Worm (Caenorhabditis elegans) whole organism, L2 larva: ENCODE data around the gene tbx-2.

Experiments used
- C34F6.9 ChIP-seq: fragments of 150-350 bp; optimal IDR thresholded peaks from 2 replicates; lab custom pipeline; 2014; ENCODE audit warnings: missing biosample characterization, missing genetic modification characterization
- F13H6.1 ChIP-seq: sonication (generic microtip); optimal IDR thresholded peaks from 2 replicates; lab custom pipeline; 2016; ENCODE audit warnings: missing genetic modification characterization, missing compliant biosample characterization
- alr-1 ChIP-seq: fragments of 150-350 bp; optimal IDR thresholded peaks from 2 replicates; lab custom pipeline; 2014; ENCODE audit warnings: missing biosample characterization, missing genetic modification characterization
- ama-1 ChIP-seq: fragments of 150-350 bp; optimal IDR thresholded peaks from 2 replicates; lab custom pipeline; 2018; ENCODE audit warnings: inconsistent platforms
- blmp-1 ChIP-seq: sonication (generic microtip); optimal IDR thresholded peaks from 2 replicates; lab custom pipeline; 2017; ENCODE audit warnings: missing genetic modification characterization, mild to moderate bottlenecking, missing compliant biosample characterization, antibody characterized with exemption, moderate library complexity; ENCODE audit not compliant: insufficient read depth
- ceh-16 ChIP-seq: fragments of 150-350 bp; optimal IDR thresholded peaks from 2 replicates; lab custom pipeline; 2014; ENCODE audit warnings: missing biosample characterization, missing genetic modification characterization
- crh-2 ChIP-seq: sonication (generic microtip); optimal IDR thresholded peaks from 2 replicates; lab custom pipeline; 2017; ENCODE audit warnings: missing biosample characterization, missing genetic modification characterization
- dmd-4 ChIP-seq: sonication (generic microtip); optimal IDR thresholded peaks from 2 replicates; lab custom pipeline; 2017; ENCODE audit warnings: missing biosample characterization, missing genetic modification characterization
- egl-27 ChIP-seq: sonication (generic microtip); optimal IDR thresholded peaks from 3 replicates; lab custom pipeline; 2017; ENCODE audit warnings: missing biosample characterization, missing genetic modification reagents, missing genetic modification characterization
- elt-3 ChIP-seq: sonication (generic microtip); optimal IDR thresholded peaks from 2 replicates; lab custom pipeline; 2017; ENCODE audit warnings: missing biosample characterization, missing genetic modification characterization
- fos-1 ChIP-seq: fragments of 150-350 bp; optimal IDR thresholded peaks from 2 replicates; lab custom pipeline; 2014; ENCODE audit warnings: missing biosample characterization, missing genetic modification characterization
- gmeb-1 ChIP-seq: fragments of 150-350 bp; optimal IDR thresholded peaks from 2 replicates; lab custom pipeline; 2014; ENCODE audit warnings: missing biosample characterization, missing genetic modification characterization
- lin-11 ChIP-seq: fragments of 150-350 bp; sonication (generic microtip); optimal IDR thresholded peaks from 2 replicates; lab custom pipeline; 2014; ENCODE audit warnings: missing biosample characterization, missing genetic modification characterization, inconsistent platforms, mixed read lengths
- lin-13 ChIP-seq: fragments of 150-350 bp; optimal IDR thresholded peaks from 2 replicates; lab custom pipeline; 2014; ENCODE audit warnings: missing biosample characterization, missing genetic modification reagents, missing genetic modification characterization
- lin-39 ChIP-seq: fragments of 150-350 bp; optimal IDR thresholded peaks from 2 replicates; lab custom pipeline; 2014; ENCODE audit warnings: missing biosample characterization, missing genetic modification reagents, missing genetic modification characterization
- lsy-2 ChIP-seq, 2 experiments: fragments of 150-350 bp in 1 of 2; sonication (generic microtip) in 1 of 2; optimal IDR thresholded peaks; 2 replicates each; lab custom pipeline; 2014 to 2017; ENCODE audit warnings: missing biosample characterization in 2 of 2, missing genetic modification characterization in 2 of 2
- mab-5 ChIP-seq: fragments of 150-350 bp; optimal IDR thresholded peaks from 2 replicates; lab custom pipeline; 2014; ENCODE audit warnings: missing biosample characterization, missing genetic modification characterization
- mbf-1 ChIP-seq: sonication (generic microtip); optimal IDR thresholded peaks from 2 replicates; lab custom pipeline; 2017; ENCODE audit warnings: missing biosample characterization, missing genetic modification characterization
- mdl-1 ChIP-seq, 2 experiments: fragments of 150-350 bp in 1 of 2; sonication (generic microtip) in 1 of 2; optimal IDR thresholded peaks; 2 replicates each; lab custom pipeline; 2017; ENCODE audit warnings: missing biosample characterization in 2 of 2, missing genetic modification characterization in 2 of 2
- nhr-10 ChIP-seq: sonication (generic microtip); optimal IDR thresholded peaks from 2 replicates; lab custom pipeline; 2017; ENCODE audit warnings: missing biosample characterization, missing genetic modification characterization
- nhr-11 ChIP-seq: fragments of 150-350 bp; optimal IDR thresholded peaks from 2 replicates; lab custom pipeline; 2014; ENCODE audit warnings: missing biosample characterization, missing genetic modification characterization
- nhr-12 ChIP-seq: fragments of 150-350 bp; optimal IDR thresholded peaks from 2 replicates; lab custom pipeline; 2014; ENCODE audit warnings: missing biosample characterization, missing genetic modification characterization
- nhr-129 ChIP-seq: fragments of 150-350 bp; optimal IDR thresholded peaks from 2 replicates; lab custom pipeline; 2014; ENCODE audit warnings: missing biosample characterization, missing genetic modification characterization
- nhr-21 ChIP-seq: fragments of 150-350 bp; optimal IDR thresholded peaks from 2 replicates; lab custom pipeline; 2014; ENCODE audit warnings: missing biosample characterization, missing genetic modification characterization
- nhr-23 ChIP-seq: fragments of 150-350 bp; optimal IDR thresholded peaks from 2 replicates; lab custom pipeline; 2014; ENCODE audit warnings: missing biosample characterization, missing genetic modification reagents, missing genetic modification characterization
- nhr-25 ChIP-seq: fragments of 150-350 bp; sonication (generic microtip); optimal IDR thresholded peaks from 3 replicates; lab custom pipeline; 2014; ENCODE audit warnings: missing biosample characterization, missing genetic modification characterization
- nhr-77 ChIP-seq: fragments of 150-350 bp; optimal IDR thresholded peaks from 2 replicates; lab custom pipeline; 2014; ENCODE audit warnings: missing biosample characterization, missing genetic modification characterization
- peb-1 ChIP-seq: fragments of 150-350 bp; optimal IDR thresholded peaks from 2 replicates; lab custom pipeline; 2014; ENCODE audit warnings: missing biosample characterization, missing genetic modification characterization
- sem-4 ChIP-seq: fragments of 150-350 bp; optimal IDR thresholded peaks from 2 replicates; lab custom pipeline; 2014; ENCODE audit warnings: missing biosample characterization, missing genetic modification reagents, missing genetic modification characterization
- skn-1 ChIP-seq: sonication (generic microtip); optimal IDR thresholded peaks from 2 replicates; lab custom pipeline; 2017; ENCODE audit warnings: missing biosample characterization, missing genetic modification characterization
- sma-3 ChIP-seq: sonication (generic microtip); optimal IDR thresholded peaks from 2 replicates; lab custom pipeline; 2016; ENCODE audit warnings: missing genetic modification reagents, missing genetic modification characterization, missing compliant biosample characterization
- sma-9 ChIP-seq, 2 experiments: fragments of 150-350 bp in 1 of 2; sonication (generic microtip) in 1 of 2; optimal IDR thresholded peaks; 2 replicates each; lab custom pipeline; 2014 to 2016; ENCODE audit warnings: missing genetic modification characterization in 2 of 2, mild to moderate bottlenecking in 1 of 2, missing biosample characterization in 1 of 2, missing compliant biosample characterization in 1 of 2, missing genetic modification reagents in 1 of 2, moderate library complexity in 1 of 2
- snpc-4 ChIP-seq: fragments of 150-350 bp; optimal IDR thresholded peaks from 2 replicates; lab custom pipeline; 2014; ENCODE audit warnings: missing biosample characterization, missing genetic modification characterization
- unc-39 ChIP-seq: fragments of 150-350 bp; optimal IDR thresholded peaks from 2 replicates; lab custom pipeline; 2014; ENCODE audit warnings: missing biosample characterization, missing genetic modification characterization
- ztf-1 ChIP-seq: fragments of 200-800 bp; sonication (Bioruptor generic); conservative IDR thresholded peaks from 2 replicates; pipeline ENCODE4 v1.3.6; 2022; ENCODE audit warnings: missing genetic modification characterization, missing compliant biosample characterization

tbx-2 gene

ce11 chrIII:5172470-5172869 lies 36.4 kb upstream of the tbx-2 start, which contains the start of gene K10D2.5 (continued):
- no peak for TF ChIP-seq nhr-23 (tag; lab: Kevin White, UChicago)

- TF ChIP-seq blmp-1 (no peak), lsy-2 (tag; optimal IDR thresholded peaks at IDR 0.05; lab: Kevin White, UChicago) (no peak), nhr-129 (no peak), mdl-1 (tag; optimal IDR thresholded peaks at IDR 0.05; lab: Kevin White, UChicago) (no peak), egl-27 (tag; lab: Kevin White, UChicago) (no peak), nhr-21 (tag; lab: Kevin White, UChicago) (no peak), sma-3 (no peak), mab-5 (tag; lab: Kevin White, UChicago) (no peak), nhr-77 (tag; lab: Kevin White, UChicago) (no peak), sma-9 (GFP tag; optimal IDR thresholded peaks at IDR 0.05; lab: Kevin White, UChicago) (no peak), sma-9 (tag; optimal IDR thresholded peaks at IDR 0.05; lab: Kevin White, UChicago) (no peak), C34F6.9 (tag; lab: Kevin White, UChicago) (no peak), lin-13 (GFP tag; lab: Kevin White, UChicago) (no peak), lin-39 (tag; lab: Kevin White, UChicago) (no peak)
- TF ChIP-seq, all 48 proteins: peak for 0
These were observed 35.8 kb upstream of the tbx-2 start, which contains the start of gene prp-19 for ce11 chrIII:5171945-5172344. Gene prp-19, minus strand, starts transcription at chrIII:5172045.

DNA sequence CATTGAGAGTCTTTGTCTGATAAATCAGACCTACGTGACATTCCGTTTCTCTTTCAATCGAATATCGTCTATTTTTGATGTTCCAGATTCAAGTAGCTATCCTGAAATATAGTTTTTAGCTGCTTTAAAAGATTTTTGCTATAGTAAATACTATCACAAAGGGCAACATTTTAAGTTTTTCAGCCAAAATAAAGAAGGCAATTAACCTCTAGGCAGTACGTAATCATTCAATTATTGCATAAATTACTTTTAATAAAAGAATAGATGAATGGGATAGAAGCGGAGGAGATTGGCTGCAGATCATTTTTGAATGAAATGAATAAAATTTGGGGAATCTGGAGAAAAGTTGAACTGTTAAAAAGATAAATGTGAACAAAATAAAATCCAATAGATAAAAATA lies 33.6 kb upstream of the tbx-2 start, which contains the start of gene ulp-1:
Gene ulp-1 (minus strand): TSS at position 101 of the 400 bp plus-strand sequence.
- TF ChIP-seq skn-1 (tag; lab: Kevin White, UChicago) (no peak), elt-3 (no peak), lsy-2 (tag; optimal IDR thresholded peaks at IDR 0.05; lab: Kevin White, UChicago) (no peak), mdl-1 (tag; optimal IDR thresholded peaks at IDR 0.05; lab: Kevin White, UChicago) (no peak), nhr-23 (tag; lab: Kevin White, UChicago) (no peak), lin-11 (tag; lab: Kevin White, UChicago) (no peak), C34F6.9 (tag; lab: Kevin White, UChicago) (no peak), nhr-77 (tag; lab: Kevin White, UChicago) (no peak), ceh-16 (no peak), ama-1 (lab: Kevin White, UChicago) (no peak), nhr-10 (tag; lab: Kevin White, UChicago) (no peak), egl-27 (tag; lab: Kevin White, UChicago) (no peak), ztf-1 (GFP tag; lab: Robert Waterston, UW) (no peak), crh-2 (tag; lab: Kevin White, UChicago) (no peak), mbf-1 (tag; lab: Kevin White, UChicago) (no peak)

ce11 chrIII:5165745-5166144 lies 29.6 kb upstream of the tbx-2 start:
- TF ChIP-seq nhr-25 (tag; lab: Kevin White, UChicago) (peak; percentile 51), blmp-1 (peak; percentile 42), sma-9 (GFP tag; optimal IDR thresholded peaks at IDR 0.05; lab: Kevin White, UChicago) (peak; percentile 57), sma-9 (tag; optimal IDR thresholded peaks at IDR 0.05; lab: Kevin White, UChicago) (no peak), fos-1 (tag; lab: Kevin White, UChicago) (no peak), lsy-2 (tag; optimal IDR thresholded peaks at IDR 0.05; lab: Kevin White, UChicago) (no peak), nhr-129 (peak; percentile 65)

DNA sequence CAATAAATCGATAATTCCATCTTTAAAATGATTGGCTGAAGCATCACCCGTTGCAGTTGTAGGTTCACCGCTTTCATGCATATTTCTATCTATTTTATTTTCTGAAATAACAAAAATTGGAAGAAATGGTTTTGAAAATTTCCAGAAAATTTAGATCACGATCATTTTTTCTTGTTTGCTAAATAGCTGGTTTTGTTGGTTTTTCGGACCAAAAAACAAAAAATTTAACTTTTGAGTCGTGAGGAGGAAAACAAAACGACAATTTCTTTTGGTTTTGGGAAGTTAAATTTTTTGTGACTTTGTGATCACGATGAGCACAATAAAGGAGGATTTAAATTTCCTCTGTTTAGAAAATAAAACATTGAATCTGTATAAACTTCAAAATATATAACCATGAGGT lies 29.1 kb upstream of the tbx-2 start, which contains the start of gene T10F2.2:
Gene T10F2.2 (minus strand): TSS at position 101 of the 400 bp plus-strand sequence.
- TF ChIP-seq nhr-21 (tag; lab: Kevin White, UChicago) (no peak), unc-39 (tag; lab: Kevin White, UChicago) (no peak), mdl-1 (tag; optimal IDR thresholded peaks at IDR 0.05; lab: Kevin White, UChicago) (no peak), F13H6.1 (no peak), nhr-11 (no peak), crh-2 (tag; lab: Kevin White, UChicago) (no peak), gmeb-1 (no peak), lin-11 (tag; lab: Kevin White, UChicago) (no peak), snpc-4 (tag; lab: Kevin White, UChicago) (no peak), sem-4 (tag; lab: Kevin White, UChicago) (no peak), nhr-12 (tag; lab: Kevin White, UChicago) (no peak), dmd-4 (no peak), ama-1 (lab: Kevin White, UChicago) (no peak), nhr-23 (tag; lab: Kevin White, UChicago) (no peak), ceh-16 (no peak), peb-1 (tag; lab: Kevin White, UChicago) (no peak), alr-1 (tag; lab: Kevin White, UChicago) (no peak), skn-1 (tag; lab: Kevin White, UChicago) (no peak)
